Fruit fly (Drosophila melanogaster) whole organism, pupa: ENCODE results near the gene CG42685.
"Not testable (repeated sequence)": the region's sequence is repeated elsewhere in the genome, so short reads cannot be mapped to it uniquely, and the experiment has no call there.

Experiments used
- CG10348 ChIP-seq: fragments of 200-800 bp; sonication (Bioruptor generic); IDR thresholded peaks from 2 replicates; pipeline ENCODE4 v1.3.6; 2022; ENCODE audit warnings: missing biosample characterization, missing genetic modification characterization
- CG12605 ChIP-seq: fragments of 200-800 bp; sonication (Bioruptor generic); IDR thresholded peaks from 2 replicates; pipeline ENCODE4 v1.3.6; 2022; ENCODE audit warnings: missing biosample characterization, missing genetic modification characterization
- CG13204 ChIP-seq: fragments of 200-800 bp; sonication (Bioruptor generic); optimal IDR thresholded peaks from 2 replicates; lab custom pipeline; 2018; ENCODE audit warnings: missing biosample characterization, mild to moderate bottlenecking, missing genetic modification characterization, moderate library complexity
- CG14655 ChIP-seq: fragments of 200-800 bp; sonication (Bioruptor generic); optimal IDR thresholded peaks from 3 replicates; lab custom pipeline; 2017; ENCODE audit warnings: mild to moderate bottlenecking, missing biosample characterization, missing genetic modification reagents, missing genetic modification characterization
- CG15710 ChIP-seq: fragments of 200-800 bp; sonication (Bioruptor generic); optimal IDR thresholded peaks from 2 replicates; lab custom pipeline; 2018; ENCODE audit warnings: missing biosample characterization, mild to moderate bottlenecking, missing genetic modification characterization, moderate library complexity
- CG17806 ChIP-seq: fragments of 200-800 bp; sonication (Bioruptor generic); optimal IDR thresholded peaks from 2 replicates; lab custom pipeline; 2018; ENCODE audit warnings: missing biosample characterization, mild to moderate bottlenecking, missing genetic modification characterization, moderate library complexity
- CG32121 ChIP-seq: fragments of 200-800 bp; sonication (Bioruptor generic); IDR thresholded peaks from 2 replicates; pipeline ENCODE4 v1.3.6; 2022; ENCODE audit warnings: missing biosample characterization, missing genetic modification characterization
- CG34367 ChIP-seq: fragments of 200-800 bp; sonication (Bioruptor generic); optimal IDR thresholded peaks from 2 replicates; lab custom pipeline; 2018; ENCODE audit warnings: missing biosample characterization, mild to moderate bottlenecking, missing genetic modification characterization
- CG4496 ChIP-seq: fragments of 200-800 bp; sonication (Bioruptor generic); IDR thresholded peaks from 3 replicates; pipeline ENCODE4 v1.3.6; 2022; ENCODE audit warnings: missing biosample characterization, missing genetic modification characterization
- CG8159 ChIP-seq: fragments of 200-800 bp; sonication (Bioruptor generic); optimal IDR thresholded peaks from 3 replicates; lab custom pipeline; 2018; ENCODE audit warnings: missing biosample characterization, mild to moderate bottlenecking, missing genetic modification characterization, moderate library complexity
- CG8301 ChIP-seq: fragments of 200-800 bp; sonication (Bioruptor generic); optimal IDR thresholded peaks from 2 replicates; lab custom pipeline; 2018; ENCODE audit warnings: missing biosample characterization, mild to moderate bottlenecking, missing genetic modification characterization
- CG9948 ChIP-seq: fragments of 200-800 bp; sonication (Bioruptor generic); optimal IDR thresholded peaks from 2 replicates; lab custom pipeline; 2018; ENCODE audit warnings: missing biosample characterization, mild to moderate bottlenecking, missing genetic modification characterization, moderate library complexity
- D1 ChIP-seq: fragments of 200-800 bp; sonication (Bioruptor generic); optimal IDR thresholded peaks from 2 replicates; lab custom pipeline; 2018; ENCODE audit warnings: missing biosample characterization, mild to moderate bottlenecking, missing genetic modification characterization, moderate library complexity
- EcR ChIP-seq: fragments of 200-800 bp; sonication (Bioruptor generic); optimal IDR thresholded peaks from 3 replicates; lab custom pipeline; 2019; ENCODE audit warnings: missing biosample characterization, missing genetic modification characterization, mild to moderate bottlenecking, moderate library complexity, missing genetic modification reagents
- Pif1A ChIP-seq: fragments of 200-800 bp; sonication (Bioruptor generic); optimal IDR thresholded peaks from 3 replicates; lab custom pipeline; 2016; ENCODE audit warnings: missing biosample characterization, missing genetic modification characterization
- Pif1B ChIP-seq: fragments of 200-800 bp; sonication (Bioruptor generic); optimal IDR thresholded peaks from 3 replicates; lab custom pipeline; 2016; ENCODE audit warnings: missing biosample characterization, missing genetic modification characterization
- Snoo ChIP-seq: fragments of 200-800 bp; sonication (Bioruptor generic); optimal IDR thresholded peaks from 3 replicates; lab custom pipeline; 2017; ENCODE audit warnings: missing biosample characterization, mild to moderate bottlenecking, missing genetic modification characterization, inconsistent platforms
- fd96Ca ChIP-seq: fragments of 200-800 bp; sonication (Bioruptor generic); IDR thresholded peaks from 3 replicates; pipeline ENCODE4 v1.3.6; 2022; ENCODE audit warnings: missing biosample characterization, missing genetic modification characterization
- gl ChIP-seq: fragments of 200-800 bp; sonication (Bioruptor generic); optimal IDR thresholded peaks from 2 replicates; lab custom pipeline; 2018; ENCODE audit warnings: missing biosample characterization, mild to moderate bottlenecking, missing genetic modification characterization
- rn ChIP-seq: fragments of 200-800 bp; sonication (Bioruptor generic); IDR thresholded peaks from 2 replicates; pipeline ENCODE4 v1.3.6; 2022; ENCODE audit warnings: missing biosample characterization, missing genetic modification characterization

Gene CG42685

dm6 chr2L:14744121-14744520, 14.1 kb upstream of the CG42685 start, which contains the start of gene CG42681:
Gene CG42681, plus strand, starts transcription at chr2L:14744421.
- no peak for TF ChIP-seq CG13204
- TF ChIP-seq CG32121 (GFP tag; lab: Robert Waterston, UW) = no peak
- no peak for TF ChIP-seq CG12605
- no peak for TF ChIP-seq CG8301 (tag; lab: Kevin White, UChicago)
- TF ChIP-seq gl (tag; lab: Kevin White, UChicago) = no peak
- TF ChIP-seq CG15710 (tag; lab: Kevin White, UChicago) = no peak
- TF ChIP-seq CG10348 (GFP tag; lab: Robert Waterston, UW) = no peak
- no peak for TF ChIP-seq CG14655
- no peak for TF ChIP-seq Pif1B (GFP tag; lab: Kevin White, UChicago)
- TF ChIP-seq Pif1A (GFP tag; lab: Kevin White, UChicago) = no peak
- no peak for TF ChIP-seq rn
- no peak for TF ChIP-seq EcR (GFP tag; lab: Kevin White, UChicago)
- TF ChIP-seq fd96Ca (GFP tag; lab: Robert Waterston, UW) = no peak
- TF ChIP-seq D1 (tag; lab: Kevin White, UChicago) = no peak
- no peak for TF ChIP-seq CG34367 (tag; lab: Kevin White, UChicago)
- TF ChIP-seq CG4496 (GFP tag; lab: Robert Waterston, UW) = no peak

- no peak for TF ChIP-seq CG8159 (tag; lab: Kevin White, UChicago)
- TF ChIP-seq gl (tag; lab: Kevin White, UChicago) = no peak
- TF ChIP-seq, all 21 proteins: peak for 0
Measured at dm6 chr2L:14743337-14743736, 13.4 kb upstream of the CG42685 start.

- not testable (repeated sequence) for TF ChIP-seq Pif1A (GFP tag; lab: Kevin White, UChicago); CG9948 (tag; lab: Kevin White, UChicago); CG17806 (tag; lab: Kevin White, UChicago)
Measured at dm6 chr2L:14742893-14743292, 12.9 kb upstream of the CG42685 start, which contains the start of gene CG34166. Gene CG34166, plus strand, starts transcription at chr2L:14743193.

- TF ChIP-seq CG17806, CG34367, CG15710 (tag; lab: Kevin White, UChicago): not testable (repeated sequence)
Measured at dm6 chr2L:14741740-14742139, 11.8 kb upstream of the CG42685 start, which contains the start of gene CG42586. Gene CG42586, minus strand, starts transcription at chr2L:14741840.

dm6 chr2L:14739614-14740013, 9.6 kb upstream of the CG42685 start, which contains the start of gene CG42585:
Gene CG42585, plus strand, starts transcription at chr2L:14739914.
- TF ChIP-seq D1 (tag; lab: Kevin White, UChicago); CG12605; CG32121 (GFP tag; lab: Robert Waterston, UW): not testable (repeated sequence)

dm6 chr2L:14737669-14738068, 7.7 kb upstream of the CG42685 start, which contains the start of gene CG31775:
Gene CG31775, minus strand, starts transcription at chr2L:14737769.
- not testable (repeated sequence) for TF ChIP-seq CG14655; rn; Pif1B (GFP tag; lab: Kevin White, UChicago)

dm6 chr2L:14735543-14735942, 5.6 kb upstream of the CG42685 start, which contains the start of gene CG31835:
Gene CG31835, plus strand, starts transcription at chr2L:14735843.
- TF ChIP-seq CG15710 (tag; lab: Kevin White, UChicago); fd96Ca (GFP tag; lab: Robert Waterston, UW); CG4496 (GFP tag; lab: Robert Waterston, UW): not testable (repeated sequence)

dm6 chr2L:14713467-14713866, 16.5 kb downstream of the CG42685 start, which contains the start of gene CG34165:
Gene CG34165, plus strand, starts transcription at chr2L:14713750.
- TF ChIP-seq CG14655 (no peak), CG17806 (tag; lab: Kevin White, UChicago) (no peak), CG4496 (GFP tag; lab: Robert Waterston, UW) (peak; percentile 44; the same call in 1 of the 3 replicates)
- TF ChIP-seq, all 21 proteins: peak for 1

- TF ChIP-seq rn (no peak), CG9948 (tag; lab: Kevin White, UChicago) (no peak), Snoo (tag; lab: Kevin White, UChicago) (peak; percentile 54), CG8159 (tag; lab: Kevin White, UChicago) (no peak)
- TF ChIP-seq, all 21 proteins: peak for 1
Measured at dm6 chr2L:14712245-14712644, 17.7 kb downstream of the CG42685 start, which contains the start of gene CG15282. Gene CG15282, plus strand, starts transcription at chr2L:14712471.
